Fruit fly (Drosophila melanogaster): ENCODE measurements around the gene cact.

The cact gene

DNA sequence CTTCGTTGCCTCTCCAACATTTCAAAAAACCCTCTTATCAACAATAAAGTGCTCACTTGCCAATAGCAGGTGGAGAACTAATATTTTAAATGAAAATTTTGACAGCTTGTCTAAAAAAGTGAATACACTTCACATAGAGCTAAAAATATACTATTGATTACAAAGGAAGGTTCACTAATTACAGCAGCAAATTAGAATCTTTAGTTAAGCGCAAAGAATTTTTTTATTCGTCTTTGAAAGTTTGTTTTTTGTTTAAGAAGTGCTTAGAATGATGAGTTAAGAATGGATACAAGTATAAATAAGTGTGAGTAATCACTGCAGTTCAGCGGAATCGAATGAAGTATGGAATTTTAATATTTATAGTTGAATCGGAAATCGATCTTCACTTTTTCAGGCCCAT lies 16.2 kb upstream of the cact start, which contains the start of gene CG44405:
Gene CG44405, minus strand, starts transcription at position 101 of the 400 bp plus-strand sequence.
- TF ChIP-seq toe (GFP tag; optimal IDR thresholded peaks at IDR 0.05) (no peak), CG12768 (GFP tag; optimal IDR thresholded peaks at IDR 0.05) (no peak), CG7045 (GFP tag; optimal IDR thresholded peaks at IDR 0.05) (no peak), cnc (optimal IDR thresholded peaks at IDR 0.05) (no peak), Hr96 (GFP tag; optimal IDR thresholded peaks at IDR 0.05) (no peak), CG14711 (tag; optimal IDR thresholded peaks at IDR 0.05) (no peak), Crg-1 (GFP tag; optimal IDR thresholded peaks at IDR 0.05) (no peak), Mnt (GFP tag; optimal IDR thresholded peaks at IDR 0.05) (no peak), Clk (GFP tag; optimal IDR thresholded peaks at IDR 0.05) (no peak), CG5204 (GFP tag; optimal IDR thresholded peaks at IDR 0.05) (no peak), kay (GFP tag; ENCODE audit: borderline replicate concordance) (no peak), CG1620 (GFP tag; optimal IDR thresholded peaks at IDR 0.05) (no peak), ovo (GFP tag; optimal IDR thresholded peaks at IDR 0.05) (no peak), cic (GFP tag; optimal IDR thresholded peaks at IDR 0.05) (no peak)

- TF ChIP-seq cic (GFP tag; optimal IDR thresholded peaks at IDR 0.05), result no peak
- TF ChIP-seq CG33017 (tag; optimal IDR thresholded peaks at IDR 0.05), result no peak
- no peak for TF ChIP-seq tj (GFP tag; optimal IDR thresholded peaks at IDR 0.05)
These were observed 14.3 kb upstream of the cact start, which contains the start of gene CG42266 for dm6 chr2L:16340268-16340667. CG42266 (minus strand) TSS chr2L:16340368.

dm6 chr2L:16337785-16338184 lies 11.8 kb upstream of the cact start, which contains the start of gene CG31817:
CG31817 (minus strand) TSS chr2L:16337885.
- TF ChIP-seq CG14711 (tag; optimal IDR thresholded peaks at IDR 0.05), result no peak
- TF ChIP-seq CG7101 (tag; optimal IDR thresholded peaks at IDR 0.05), result no peak

dm6 chr2L:16329625-16330024 lies 3.6 kb upstream of the cact start, which contains the start of gene CG4440:
CG4440 (plus strand) TSS chr2L:16329925.
- TF ChIP-seq Clk (GFP tag; optimal IDR thresholded peaks at IDR 0.05) (no peak), CG12768 (GFP tag; optimal IDR thresholded peaks at IDR 0.05) (no peak), CG7101 (tag; optimal IDR thresholded peaks at IDR 0.05) (no peak), cnc (optimal IDR thresholded peaks at IDR 0.05) (no peak), bab1 (GFP tag; optimal IDR thresholded peaks at IDR 0.05) (no peak), ovo (GFP tag; optimal IDR thresholded peaks at IDR 0.05) (no peak), tj (GFP tag; optimal IDR thresholded peaks at IDR 0.05) (no peak), Crg-1 (GFP tag; optimal IDR thresholded peaks at IDR 0.05) (no peak), cic (GFP tag; optimal IDR thresholded peaks at IDR 0.05) (no peak), CG33017 (tag; optimal IDR thresholded peaks at IDR 0.05) (no peak), CG1620 (GFP tag; optimal IDR thresholded peaks at IDR 0.05) (no peak), CG7045 (GFP tag; optimal IDR thresholded peaks at IDR 0.05) (no peak), kay (GFP tag; ENCODE audit: borderline replicate concordance) (no peak), Hr96 (GFP tag; optimal IDR thresholded peaks at IDR 0.05) (no peak)

DNA sequence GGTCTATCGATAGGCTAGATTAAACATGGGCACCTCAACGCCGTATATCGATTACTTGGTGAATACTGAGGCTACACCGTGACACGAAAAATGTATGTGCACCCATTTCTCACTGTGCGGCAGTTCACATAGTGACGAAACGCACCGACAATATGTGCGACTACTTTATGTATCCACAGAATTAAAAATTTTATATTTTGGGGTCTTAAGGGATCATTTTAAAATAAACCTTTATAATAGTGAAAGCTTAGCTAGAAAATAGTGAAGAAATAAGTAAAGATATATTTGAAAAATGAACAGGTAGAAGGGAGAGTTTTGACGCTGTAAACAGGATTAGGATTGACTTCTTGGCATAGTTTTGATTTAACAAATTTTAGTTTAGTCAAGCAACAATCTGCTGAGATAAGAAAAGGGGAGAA lies 3.1 kb upstream of the cact start, which contains the start of gene mRpL4:
Gene mRpL4, minus strand, starts transcription at position 31 of the 419 bp plus-strand sequence.
- TF ChIP-seq cnc (optimal IDR thresholded peaks at IDR 0.05) (no peak), CG33017 (tag; optimal IDR thresholded peaks at IDR 0.05) (no peak), cic (GFP tag; optimal IDR thresholded peaks at IDR 0.05) (no peak), pad (GFP tag; optimal IDR thresholded peaks at IDR 0.05) (peak; percentile 13), bab1 (GFP tag; optimal IDR thresholded peaks at IDR 0.05) (peak; percentile 26), CG7101 (tag; optimal IDR thresholded peaks at IDR 0.05) (peak; percentile 1), CG1620 (GFP tag; optimal IDR thresholded peaks at IDR 0.05) (peak; percentile 28), CG5204 (GFP tag; optimal IDR thresholded peaks at IDR 0.05) (no peak), Hr96 (GFP tag; optimal IDR thresholded peaks at IDR 0.05) (no peak), CG12768 (GFP tag; optimal IDR thresholded peaks at IDR 0.05) (no peak), CG7045 (GFP tag; optimal IDR thresholded peaks at IDR 0.05) (no peak), toe (GFP tag; optimal IDR thresholded peaks at IDR 0.05) (peak; percentile 60), tj (GFP tag; optimal IDR thresholded peaks at IDR 0.05) (no peak), CG11617 (GFP tag; optimal IDR thresholded peaks at IDR 0.05) (no peak), kay (GFP tag; ENCODE audit: borderline replicate concordance) (peak; percentile 80), ovo (GFP tag; optimal IDR thresholded peaks at IDR 0.05) (no peak), Clk (GFP tag; optimal IDR thresholded peaks at IDR 0.05) (no peak), Mnt (GFP tag; optimal IDR thresholded peaks at IDR 0.05) (peak; percentile 53), CG14711 (tag; optimal IDR thresholded peaks at IDR 0.05) (peak; percentile 23), Crg-1 (GFP tag; optimal IDR thresholded peaks at IDR 0.05) (no peak)

DNA sequence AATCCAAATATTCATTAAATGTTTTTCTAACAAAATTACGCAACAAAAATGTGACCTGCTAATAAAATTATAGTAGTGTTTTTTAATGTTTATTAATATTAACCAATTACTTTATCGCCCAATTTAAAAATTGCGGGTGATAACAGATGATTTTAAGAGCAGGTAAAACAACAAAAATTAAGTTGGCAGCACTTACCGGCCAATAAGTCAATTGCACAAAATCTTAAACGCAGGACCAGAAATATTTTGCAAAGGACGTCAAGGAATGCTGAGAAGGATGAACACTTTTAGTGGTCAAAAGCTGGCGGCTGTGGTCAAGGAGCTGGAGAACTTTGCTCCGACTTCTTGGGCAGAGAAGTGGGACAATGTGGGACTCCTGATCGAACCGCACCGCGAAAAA lies 885 bp upstream of the cact start, which contains the start of gene CG4278:
Gene CG4278, plus strand, starts transcription at position 178 of the 400 bp plus-strand sequence.
- TF ChIP-seq cic (GFP tag; optimal IDR thresholded peaks at IDR 0.05) (no peak), toe (GFP tag; optimal IDR thresholded peaks at IDR 0.05) (no peak), CG7101 (tag; optimal IDR thresholded peaks at IDR 0.05) (no peak), bab1 (GFP tag; optimal IDR thresholded peaks at IDR 0.05) (no peak), CG11617 (GFP tag; optimal IDR thresholded peaks at IDR 0.05) (no peak), kay (GFP tag; ENCODE audit: borderline replicate concordance) (no peak), Hr96 (GFP tag; optimal IDR thresholded peaks at IDR 0.05) (no peak), CG33017 (tag; optimal IDR thresholded peaks at IDR 0.05) (no peak), CG12768 (GFP tag; optimal IDR thresholded peaks at IDR 0.05) (no peak), CG1620 (GFP tag; optimal IDR thresholded peaks at IDR 0.05) (no peak), pad (GFP tag; optimal IDR thresholded peaks at IDR 0.05) (no peak)

DNA sequence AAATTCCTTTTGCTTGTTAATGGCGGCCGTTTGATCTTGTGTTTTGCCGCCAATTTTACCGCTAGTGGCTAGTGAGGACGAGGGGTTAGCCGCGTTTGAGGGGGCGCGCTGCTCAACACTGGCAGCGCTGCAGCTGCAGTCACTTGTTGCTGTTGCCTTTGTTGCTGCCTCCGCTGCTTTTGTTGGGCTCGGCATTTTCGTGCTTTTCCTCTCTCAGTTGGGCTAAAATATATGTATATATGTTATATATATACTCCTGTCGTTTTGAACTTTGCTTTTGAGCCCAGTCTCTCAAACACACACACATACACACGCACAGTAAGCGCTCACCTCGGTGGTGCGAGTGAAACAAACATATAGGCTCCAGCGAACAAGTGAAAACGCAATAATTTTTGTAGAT lies 1.2 kb downstream of the cact start:
- no peak for TF ChIP-seq CG7045 (GFP tag; optimal IDR thresholded peaks at IDR 0.05)
- TF ChIP-seq pad (GFP tag; optimal IDR thresholded peaks at IDR 0.05), result peak; percentile 88
- peak; percentile 6 for TF ChIP-seq CG1620 (GFP tag; optimal IDR thresholded peaks at IDR 0.05)
- peak; percentile 22 for TF ChIP-seq Hr96 (GFP tag; optimal IDR thresholded peaks at IDR 0.05)
- TF ChIP-seq CG33017 (tag; optimal IDR thresholded peaks at IDR 0.05), result peak; percentile 41
- no peak for TF ChIP-seq CG11617 (GFP tag; optimal IDR thresholded peaks at IDR 0.05)
- TF ChIP-seq toe (GFP tag; optimal IDR thresholded peaks at IDR 0.05), result peak; percentile 30
- TF ChIP-seq cic (GFP tag; optimal IDR thresholded peaks at IDR 0.05), result peak; percentile 30
- no peak for TF ChIP-seq cnc (optimal IDR thresholded peaks at IDR 0.05)
- TF ChIP-seq CG14711 (tag; optimal IDR thresholded peaks at IDR 0.05), result no peak
- TF ChIP-seq bab1 (GFP tag; optimal IDR thresholded peaks at IDR 0.05), result no peak
- TF ChIP-seq ovo (GFP tag; optimal IDR thresholded peaks at IDR 0.05), result peak; percentile 86
- TF ChIP-seq Crg-1 (GFP tag; optimal IDR thresholded peaks at IDR 0.05), result peak; percentile 38
- peak; percentile 13 for TF ChIP-seq Clk (GFP tag; optimal IDR thresholded peaks at IDR 0.05)
- no peak for TF ChIP-seq CG7101 (tag; optimal IDR thresholded peaks at IDR 0.05)
- peak; percentile 23 for TF ChIP-seq Mnt (GFP tag; optimal IDR thresholded peaks at IDR 0.05)
- TF ChIP-seq CG12768 (GFP tag; optimal IDR thresholded peaks at IDR 0.05), result peak; percentile 72
- TF ChIP-seq tj (GFP tag; optimal IDR thresholded peaks at IDR 0.05), result peak; percentile 83
- TF ChIP-seq CG5204 (GFP tag; optimal IDR thresholded peaks at IDR 0.05), result no peak
- TF ChIP-seq kay (GFP tag; ENCODE audit: borderline replicate concordance), result no peak
